Worm (Caenorhabditis elegans) whole organism, late embryonic: ENCODE measurements around the gene F49F1.15.

Source experiments
- F13H6.1 ChIP-seq: sonication (generic microtip); optimal IDR thresholded peaks from 2 replicates; lab custom pipeline; 2016; ENCODE audit warnings: missing genetic modification characterization, missing compliant biosample characterization
- T23F11.4 ChIP-seq: fragments of 200-800 bp; sonication (Bioruptor generic); optimal IDR thresholded peaks from 2 replicates; lab custom pipeline; 2018; ENCODE audit warnings: mild to moderate bottlenecking, missing genetic modification characterization, missing compliant biosample characterization
- ama-1 ChIP-seq: fragments of 150-350 bp; optimal IDR thresholded peaks from 2 replicates; lab custom pipeline; 2014
- ceh-14 ChIP-seq: sonication (generic microtip); optimal IDR thresholded peaks from 2 replicates; lab custom pipeline; 2016; ENCODE audit warnings: missing genotype, missing genetic modification characterization, missing compliant biosample characterization
- ceh-19 ChIP-seq: fragments of 200-800 bp; sonication (Bioruptor generic); optimal IDR thresholded peaks from 2 replicates; lab custom pipeline; 2018; ENCODE audit warnings: mild to moderate bottlenecking, missing genetic modification characterization, missing compliant biosample characterization
- ceh-2 ChIP-seq: sonication (generic microtip); optimal IDR thresholded peaks from 2 replicates; lab custom pipeline; 2016; ENCODE audit warnings: missing genotype, missing genetic modification characterization, missing compliant biosample characterization
- ceh-30 ChIP-seq: fragments of 150-350 bp; optimal IDR thresholded peaks from 2 replicates; lab custom pipeline; 2014; ENCODE audit warnings: missing biosample characterization, missing genetic modification characterization
- ceh-31 ChIP-seq: sonication (generic microtip); optimal IDR thresholded peaks from 2 replicates; lab custom pipeline; 2016; ENCODE audit warnings: missing genetic modification characterization, missing compliant biosample characterization
- ceh-45 ChIP-seq: fragments of 200-800 bp; sonication (Bioruptor generic); IDR thresholded peaks from 2 replicates; pipeline ENCODE4 v1.3.6; 2022; ENCODE audit warnings: missing genetic modification reagents, missing genetic modification characterization, missing compliant biosample characterization
- ceh-48 ChIP-seq: sonication (generic microtip); optimal IDR thresholded peaks from 2 replicates; lab custom pipeline; 2016; ENCODE audit warnings: missing genetic modification characterization, inconsistent platforms, missing compliant biosample characterization
- ceh-6 ChIP-seq: fragments of 200-800 bp; sonication (Bioruptor generic); optimal IDR thresholded peaks from 2 replicates; lab custom pipeline; 2018; ENCODE audit warnings: mild to moderate bottlenecking, missing genetic modification characterization, missing compliant biosample characterization
- ceh-9 ChIP-seq: sonication (generic microtip); optimal IDR thresholded peaks from 2 replicates; lab custom pipeline; 2016; ENCODE audit warnings: mild to moderate bottlenecking, missing genetic modification characterization, inconsistent platforms, missing compliant biosample characterization
- elt-2 ChIP-seq: sonication (generic microtip); optimal IDR thresholded peaks from 2 replicates; lab custom pipeline; 2016; ENCODE audit warnings: missing genetic modification reagents, missing genetic modification characterization, missing compliant biosample characterization
- elt-4 ChIP-seq: sonication (generic microtip); optimal IDR thresholded peaks from 2 replicates; lab custom pipeline; 2016; ENCODE audit warnings: missing genetic modification characterization, missing compliant biosample characterization
- ets-4 ChIP-seq: sonication (generic microtip); optimal IDR thresholded peaks from 2 replicates; lab custom pipeline; 2016; ENCODE audit warnings: missing genetic modification characterization, missing compliant biosample characterization
- fkh-6 ChIP-seq: sonication (generic microtip); optimal IDR thresholded peaks from 2 replicates; lab custom pipeline; 2016; ENCODE audit warnings: missing genetic modification characterization, missing compliant biosample characterization
- hlh-13 ChIP-seq: fragments of 200-800 bp; sonication (Bioruptor generic); optimal IDR thresholded peaks from 2 replicates; lab custom pipeline; 2018; ENCODE audit warnings: mild to moderate bottlenecking, missing genetic modification characterization, missing compliant biosample characterization
- hlh-15 ChIP-seq: sonication (generic microtip); optimal IDR thresholded peaks from 2 replicates; lab custom pipeline; 2016; ENCODE audit warnings: missing genetic modification characterization, missing compliant biosample characterization
- hlh-6 ChIP-seq: sonication (generic microtip); optimal IDR thresholded peaks from 2 replicates; lab custom pipeline; 2016; ENCODE audit warnings: missing genotype, missing genetic modification characterization, missing compliant biosample characterization
- madf-2 ChIP-seq: sonication (generic microtip); optimal IDR thresholded peaks from 2 replicates; lab custom pipeline; 2017; ENCODE audit warnings: missing genetic modification characterization, missing compliant biosample characterization
- mec-3 ChIP-seq: sonication (generic microtip); optimal IDR thresholded peaks from 2 replicates; lab custom pipeline; 2016; ENCODE audit warnings: borderline replicate concordance, missing genetic modification characterization, missing compliant biosample characterization
- nfya-1 ChIP-seq: sonication (generic microtip); optimal IDR thresholded peaks from 2 replicates; lab custom pipeline; 2017; ENCODE audit warnings: missing genetic modification characterization, mild to moderate bottlenecking, missing compliant biosample characterization, antibody characterized with exemption, moderate library complexity
- nhr-232 ChIP-seq: sonication (generic microtip); optimal IDR thresholded peaks from 2 replicates; lab custom pipeline; 2016; ENCODE audit warnings: missing genetic modification characterization, missing compliant biosample characterization
- odd-2 ChIP-seq: sonication (generic microtip); optimal IDR thresholded peaks from 2 replicates; lab custom pipeline; 2017; ENCODE audit warnings: antibody characterized with exemption, mild to moderate bottlenecking, missing genetic modification characterization, missing compliant biosample characterization
- pag-3 ChIP-seq: sonication (generic microtip); optimal IDR thresholded peaks from 2 replicates; lab custom pipeline; 2016; ENCODE audit warnings: missing compliant biosample characterization, missing genetic modification characterization, borderline replicate concordance
- pat-9 ChIP-seq: fragments of 200-800 bp; sonication (Bioruptor generic); optimal IDR thresholded peaks from 2 replicates; lab custom pipeline; 2018; ENCODE audit warnings: mild to moderate bottlenecking, missing genetic modification characterization, moderate library complexity, missing compliant biosample characterization
- pqm-1 ChIP-seq: sonication (generic microtip); optimal IDR thresholded peaks from 2 replicates; lab custom pipeline; 2016; ENCODE audit warnings: missing genetic modification characterization, missing compliant biosample characterization
- rnt-1 ChIP-seq: sonication (generic microtip); optimal IDR thresholded peaks from 2 replicates; lab custom pipeline; 2016; ENCODE audit warnings: missing genetic modification characterization, missing compliant biosample characterization
- syd-9 ChIP-seq: sonication (generic microtip); optimal IDR thresholded peaks from 2 replicates; lab custom pipeline; 2016; ENCODE audit warnings: mild to moderate bottlenecking, missing genetic modification characterization, moderate library complexity, missing compliant biosample characterization
- unc-55 ChIP-seq: sonication (generic microtip); optimal IDR thresholded peaks from 2 replicates; lab custom pipeline; 2017; ENCODE audit warnings: missing biosample characterization, missing genetic modification reagents, missing genetic modification characterization
- unc-86 ChIP-seq: sonication (generic microtip); optimal IDR thresholded peaks from 2 replicates; lab custom pipeline; 2016; ENCODE audit warnings: missing genetic modification characterization, missing compliant biosample characterization
- ztf-16 ChIP-seq: sonication (generic microtip); optimal IDR thresholded peaks from 2 replicates; lab custom pipeline; 2017; ENCODE audit warnings: missing genetic modification characterization, missing compliant biosample characterization

The F49F1.15 gene

DNA sequence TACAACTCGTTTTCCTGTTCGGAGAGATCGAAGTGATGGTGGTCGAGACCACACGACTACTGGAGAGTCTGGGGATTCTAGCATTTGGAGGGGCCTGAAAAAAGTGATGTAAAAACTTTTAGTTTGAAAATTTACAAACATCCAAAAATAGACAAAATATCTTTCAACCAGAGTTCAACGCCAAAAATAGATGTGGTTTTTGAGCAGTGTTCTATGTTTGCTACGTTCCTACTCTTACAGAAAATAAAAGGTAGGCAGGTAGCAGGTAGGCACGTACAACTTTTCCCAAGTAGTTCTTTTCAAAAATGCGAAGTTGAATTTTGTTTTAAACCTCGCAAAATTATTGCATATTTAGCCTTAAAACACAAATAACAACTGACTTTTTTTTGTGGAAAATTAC, 2.0 kb downstream of the F49F1.15 start, which contains the start of gene F49F1.14:
TSS of gene F49F1.14 (minus strand) at position 101 of the 400 bp plus-strand sequence.
- no peak for TF ChIP-seq ceh-31 (tag; lab: Kevin White, UChicago)
- no peak for TF ChIP-seq ceh-30 (tag; lab: Kevin White, UChicago)
- no peak for TF ChIP-seq ceh-19 (GFP tag; lab: Kevin White, UChicago)
- TF ChIP-seq ama-1 (lab: Kevin White, UChicago): no peak
- no peak for TF ChIP-seq ceh-45
- TF ChIP-seq ztf-16 (tag; lab: Kevin White, UChicago): no peak
- TF ChIP-seq elt-4: no peak
- no peak for TF ChIP-seq hlh-13 (GFP tag; lab: Kevin White, UChicago)
- no peak for TF ChIP-seq pag-3
- no peak for TF ChIP-seq unc-86 (tag; lab: Kevin White, UChicago)

DNA sequence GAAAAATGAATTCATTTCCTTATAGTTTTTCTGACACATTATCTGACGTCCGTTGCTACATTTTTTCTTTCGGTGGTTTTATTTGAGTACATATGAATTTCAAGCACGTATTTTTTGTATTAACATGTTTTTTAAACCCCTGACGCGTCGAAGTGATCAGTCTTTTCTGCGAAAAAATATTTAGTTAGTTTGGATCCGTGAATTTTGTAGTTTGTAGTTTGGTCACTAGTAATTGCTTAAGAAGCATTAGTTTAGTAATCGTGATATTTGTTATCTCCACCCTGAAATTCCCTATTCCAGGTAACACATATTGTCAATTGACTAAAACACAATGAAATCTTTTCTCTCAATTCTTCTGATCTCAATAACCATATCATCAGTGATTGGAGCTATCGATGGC, 5.7 kb downstream of the F49F1.15 start, which contains the start of gene C35B1.7:
TSS of gene C35B1.7 (plus strand) at position 301 of the 400 bp plus-strand sequence.
- TF ChIP-seq T23F11.4 (GFP tag; lab: Kevin White, UChicago): no peak
- no peak for TF ChIP-seq ceh-9 (tag; lab: Kevin White, UChicago)
- TF ChIP-seq ceh-30 (tag; lab: Kevin White, UChicago): no peak
- TF ChIP-seq hlh-13 (GFP tag; lab: Kevin White, UChicago): no peak
- TF ChIP-seq hlh-6 (tag; lab: Kevin White, UChicago): no peak

DNA sequence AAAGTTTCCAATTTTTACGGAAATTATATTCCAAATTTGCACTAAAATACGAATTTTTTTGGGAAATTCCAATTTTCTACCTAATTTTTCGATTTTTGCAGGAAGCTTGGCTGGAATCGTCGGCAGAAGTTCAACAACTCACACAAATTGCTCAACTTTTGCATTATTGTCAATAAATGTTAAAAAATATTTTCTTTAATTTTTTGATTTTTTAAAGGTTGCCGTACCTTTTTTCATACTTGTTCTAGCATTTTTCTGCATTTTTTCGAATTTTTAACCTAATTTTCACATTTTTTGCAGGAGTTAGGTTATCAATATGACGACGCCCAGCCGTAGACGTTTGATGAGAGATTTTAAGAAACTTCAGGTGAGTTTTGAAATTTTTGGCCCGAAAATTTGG, 11.7 kb downstream of the F49F1.15 start, which contains the start of gene ubc-1:
TSS of gene ubc-1 (plus strand) at position 301 of the 400 bp plus-strand sequence.
- no peak for TF ChIP-seq fkh-6
- TF ChIP-seq syd-9 (tag; lab: Kevin White, UChicago): no peak
- TF ChIP-seq ets-4: no peak
- no peak for TF ChIP-seq elt-4
- TF ChIP-seq ceh-6 (GFP tag; lab: Kevin White, UChicago): no peak
- TF ChIP-seq ceh-30 (tag; lab: Kevin White, UChicago): no peak
- no peak for TF ChIP-seq F13H6.1 (tag; lab: Kevin White, UChicago)
- no peak for TF ChIP-seq mec-3

DNA sequence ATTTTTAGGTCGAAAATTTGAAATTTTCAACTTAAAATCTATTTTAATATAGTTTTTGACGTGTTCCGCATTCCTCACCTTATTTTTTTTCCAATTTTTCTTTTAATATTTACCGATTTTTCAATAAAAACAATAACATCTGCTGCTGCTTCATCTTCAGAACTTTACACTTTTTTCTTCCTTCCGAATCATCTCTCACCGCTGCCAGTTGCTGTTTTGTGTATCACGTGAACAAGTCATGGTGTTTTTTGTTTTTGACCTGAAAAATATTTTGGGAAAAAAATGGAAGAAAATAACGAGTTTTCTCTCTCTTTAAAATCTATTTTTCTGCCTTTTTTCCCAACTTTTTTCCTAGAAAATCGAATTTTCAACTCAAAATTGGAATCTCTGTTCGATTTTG, 14.7 kb downstream of the F49F1.15 start:
- no peak for TF ChIP-seq ets-4
- TF ChIP-seq pqm-1: no peak
- no peak for TF ChIP-seq unc-55 (GFP tag; lab: Kevin White, UChicago)
- no peak for TF ChIP-seq madf-2 (tag; lab: Kevin White, UChicago)
- TF ChIP-seq rnt-1: no peak
- TF ChIP-seq elt-2: no peak
- no peak for TF ChIP-seq odd-2 (tag; lab: Kevin White, UChicago)
- TF ChIP-seq ceh-48 (tag; lab: Kevin White, UChicago): no peak
- no peak for TF ChIP-seq ceh-2 (tag; lab: Kevin White, UChicago)
- TF ChIP-seq ceh-14 (tag; lab: Kevin White, UChicago): no peak
- TF ChIP-seq, all 69 proteins: peak for 0

DNA sequence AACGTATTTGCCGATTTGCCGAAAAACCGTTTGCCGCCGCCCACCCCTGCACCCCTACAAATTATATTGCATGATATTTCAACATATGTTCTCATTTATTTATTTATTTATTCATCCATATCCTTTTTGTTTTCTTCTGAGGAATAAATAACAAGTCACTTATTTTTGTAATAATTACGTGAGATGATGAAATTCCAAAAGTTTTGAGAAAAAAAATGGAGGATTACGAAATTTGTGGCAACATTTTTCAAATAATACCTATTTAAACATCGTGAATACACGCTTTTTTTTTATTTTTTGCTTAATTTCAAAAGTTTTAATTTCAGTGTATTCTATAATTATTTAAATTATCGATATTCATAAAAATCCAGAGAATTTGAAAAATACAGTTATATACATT, 17.5 kb downstream of the F49F1.15 start:
- TF ChIP-seq elt-4 (no peak), hlh-6 (tag; lab: Kevin White, UChicago) (no peak), nhr-232 (tag; lab: Kevin White, UChicago) (no peak), pag-3 (no peak), nfya-1 (tag; lab: Kevin White, UChicago) (no peak)

DNA sequence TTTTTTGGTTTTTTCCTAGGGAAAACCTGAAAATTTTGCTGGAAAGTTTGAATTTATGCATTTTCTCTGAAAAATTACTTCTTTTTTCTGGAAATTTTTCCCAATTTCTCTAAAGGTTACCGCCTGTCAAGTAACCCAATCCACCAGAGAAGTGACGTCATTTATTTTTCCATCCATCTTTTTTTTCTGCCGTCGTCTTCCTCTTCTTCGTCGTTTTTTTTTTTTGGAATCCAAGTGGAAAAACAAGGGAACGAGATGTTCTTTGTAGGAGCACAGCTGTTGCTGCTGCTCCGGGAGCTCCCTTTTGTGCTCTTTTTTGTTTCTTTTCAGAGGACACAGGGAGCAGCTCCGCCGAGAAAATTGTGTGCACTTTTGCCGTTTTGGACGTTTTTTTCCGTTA, 20.1 kb downstream of the F49F1.15 start:
- TF ChIP-seq rnt-1: no peak
- no peak for TF ChIP-seq hlh-15
- no peak for TF ChIP-seq pat-9 (tag; lab: Kevin White, UChicago)
